Fruit fly (Drosophila melanogaster) whole organism, wandering third instar larva: ENCODE data around the gene CG8289.

Experiments used
- Abd-B ChIP-seq: fragments of >200 bp; optimal IDR thresholded peaks from 2 replicates; lab custom pipeline; 2017; ENCODE audit warnings: missing biosample characterization, missing genetic modification characterization
- CG9705 ChIP-seq: fragments of 200-800 bp; sonication (Bioruptor generic); optimal IDR thresholded peaks from 2 replicates; lab custom pipeline; 2018; ENCODE audit warnings: missing biosample characterization, mild to moderate bottlenecking, missing genetic modification characterization
- CrebA ChIP-seq: fragments of 200-800 bp; sonication (Bioruptor generic); optimal IDR thresholded peaks from 2 replicates; lab custom pipeline; 2016; ENCODE audit warnings: missing biosample characterization, mild to moderate bottlenecking, missing genetic modification characterization, borderline replicate concordance
- Dfd ChIP-seq: fragments of >200 bp; optimal IDR thresholded peaks from 2 replicates; lab custom pipeline; 2017; ENCODE audit warnings: missing biosample characterization, missing genetic modification characterization
- Dif ChIP-seq: fragments of 200-275, 200-300 bp; sonication (Bioruptor generic); optimal IDR thresholded peaks from 2 replicates; lab custom pipeline; 2018; ENCODE audit warnings: missing biosample characterization, missing genetic modification characterization; ENCODE audit not compliant: partially characterized antibody
- GATAd ChIP-seq: sonication (Bioruptor generic); optimal IDR thresholded peaks from 2 replicates; lab custom pipeline; 2016; ENCODE audit warnings: missing biosample characterization, missing genetic modification characterization
- HLH106 ChIP-seq: fragments of 200-800 bp; optimal IDR thresholded peaks from 3 replicates; lab custom pipeline; 2019; ENCODE audit warnings: missing biosample characterization, mild to moderate bottlenecking, missing genetic modification characterization, moderate library complexity
- Hnf4 ChIP-seq: fragments of 200-800 bp; sonication (Bioruptor generic); optimal IDR thresholded peaks from 2 replicates; lab custom pipeline; 2016; ENCODE audit warnings: missing biosample characterization, mild to moderate bottlenecking, missing genetic modification characterization
- Hr78 ChIP-seq: fragments of >200 bp; optimal IDR thresholded peaks from 2 replicates; lab custom pipeline; 2017; ENCODE audit warnings: missing biosample characterization, missing genetic modification characterization
- Hr83 ChIP-seq: fragments of 200-300 bp; sonication (Bioruptor generic); optimal IDR thresholded peaks from 2 replicates; lab custom pipeline; 2016; ENCODE audit warnings: missing biosample characterization, mild to moderate bottlenecking, missing genetic modification characterization, moderate library complexity; ENCODE audit not compliant: poor library complexity, severe bottlenecking
- Jra ChIP-seq: sonication (Bioruptor generic); optimal IDR thresholded peaks from 2 replicates; lab custom pipeline; 2016; ENCODE audit warnings: missing biosample characterization, missing genetic modification characterization
- Mio ChIP-seq: sonication (Bioruptor generic); optimal IDR thresholded peaks from 2 replicates; lab custom pipeline; 2016; ENCODE audit warnings: missing biosample characterization, missing genetic modification characterization
- Myc ChIP-seq: fragments of >200 bp; optimal IDR thresholded peaks from 2 replicates; lab custom pipeline; 2017
- OdsH ChIP-seq: fragments of 200-800 bp; sonication (Bioruptor generic); optimal IDR thresholded peaks from 2 replicates; lab custom pipeline; 2016; ENCODE audit warnings: missing biosample characterization, mild to moderate bottlenecking, missing genetic modification characterization
- Rel ChIP-seq, 2 experiments: fragments of 200-800 bp; sonication (Bioruptor generic) in 1 of 2; optimal IDR thresholded peaks; 2 replicates in 1 of 2; 3 replicates in 1 of 2; lab custom pipeline; 2016 to 2019; ENCODE audit warnings: mild to moderate bottlenecking in 2 of 2, missing biosample characterization in 2 of 2, missing genetic modification characterization in 2 of 2, moderate library complexity in 1 of 2
- Sp1 ChIP-seq: fragments of 200-800 bp; sonication (Bioruptor generic); optimal IDR thresholded peaks from 3 replicates; lab custom pipeline; 2019; ENCODE audit warnings: missing biosample characterization, mild to moderate bottlenecking, missing genetic modification characterization, moderate library complexity
- Vsx2 ChIP-seq: fragments of 200-300, 225-300 bp; sonication (Bioruptor generic); optimal IDR thresholded peaks from 2 replicates; lab custom pipeline; 2018; ENCODE audit warnings: missing biosample characterization, missing genetic modification characterization; ENCODE audit not compliant: partially characterized antibody
- br ChIP-seq: fragments of 200-800 bp; sonication (Bioruptor generic); optimal IDR thresholded peaks from 2 replicates; lab custom pipeline; 2016; ENCODE audit warnings: missing biosample characterization, missing genetic modification characterization
- brk ChIP-seq: fragments of 200-800 bp; sonication (Bioruptor generic); optimal IDR thresholded peaks from 2 replicates; lab custom pipeline; 2016; ENCODE audit warnings: missing biosample characterization, mild to moderate bottlenecking, missing genetic modification characterization
- dmrt93B ChIP-seq: fragments of 200-800 bp; sonication (Bioruptor generic); optimal IDR thresholded peaks from 2 replicates; lab custom pipeline; 2018; ENCODE audit warnings: missing biosample characterization, mild to moderate bottlenecking, missing genetic modification characterization
- ey ChIP-seq: fragments of 200-800 bp; sonication (Bioruptor generic); optimal IDR thresholded peaks from 2 replicates; lab custom pipeline; 2016; ENCODE audit warnings: missing biosample characterization, missing genetic modification characterization
- fru ChIP-seq: fragments of 200-800 bp; sonication (Bioruptor generic); optimal IDR thresholded peaks from 3 replicates; lab custom pipeline; 2016; ENCODE audit warnings: missing biosample characterization, mild to moderate bottlenecking, missing genetic modification characterization
- h ChIP-seq: fragments of 200-800 bp; sonication (Bioruptor generic); optimal IDR thresholded peaks from 3 replicates; lab custom pipeline; 2016; ENCODE audit warnings: missing biosample characterization, mild to moderate bottlenecking, missing genetic modification characterization
- jim ChIP-seq: fragments of 175-275, 200-325 bp; sonication (Bioruptor generic); optimal IDR thresholded peaks from 2 replicates; lab custom pipeline; 2016; ENCODE audit warnings: missing biosample characterization, mild to moderate bottlenecking, missing genetic modification characterization
- lola ChIP-seq: fragments of >200 bp; optimal IDR thresholded peaks from 2 replicates; lab custom pipeline; 2017; ENCODE audit warnings: missing biosample characterization, missing genetic modification characterization
- pan ChIP-seq: fragments of >200 bp; optimal IDR thresholded peaks from 2 replicates; lab custom pipeline; 2017
- psq ChIP-seq: fragments of 200-800 bp; sonication (Bioruptor generic); optimal IDR thresholded peaks from 3 replicates; lab custom pipeline; 2017; ENCODE audit warnings: missing biosample characterization, mild to moderate bottlenecking, missing genetic modification characterization, moderate library complexity
- rgr ChIP-seq: fragments of 200-800 bp; sonication (Bioruptor generic); optimal IDR thresholded peaks from 3 replicates; lab custom pipeline; 2016; ENCODE audit warnings: missing biosample characterization, mild to moderate bottlenecking, missing genetic modification characterization
- sage ChIP-seq: fragments of 200-800 bp; sonication (Bioruptor generic); optimal IDR thresholded peaks from 2 replicates; lab custom pipeline; 2016; ENCODE audit warnings: missing biosample characterization, mild to moderate bottlenecking, missing genetic modification characterization
- sv ChIP-seq: fragments of 200-800 bp; sonication (Bioruptor generic); optimal IDR thresholded peaks from 3 replicates; lab custom pipeline; 2016; ENCODE audit warnings: missing biosample characterization, missing genetic modification characterization
- tai ChIP-seq: sonication (Bioruptor generic); optimal IDR thresholded peaks from 2 replicates; lab custom pipeline; 2016; ENCODE audit warnings: missing biosample characterization, missing genetic modification characterization
- usp ChIP-seq: fragments of >200 bp; optimal IDR thresholded peaks from 2 replicates; lab custom pipeline; 2017; ENCODE audit warnings: missing biosample characterization, missing genetic modification characterization
- woc ChIP-seq: sonication (Bioruptor generic); optimal IDR thresholded peaks from 2 replicates; lab custom pipeline; 2016; ENCODE audit warnings: missing biosample characterization, mild to moderate bottlenecking, missing genetic modification characterization

Gene CG8289

DNA sequence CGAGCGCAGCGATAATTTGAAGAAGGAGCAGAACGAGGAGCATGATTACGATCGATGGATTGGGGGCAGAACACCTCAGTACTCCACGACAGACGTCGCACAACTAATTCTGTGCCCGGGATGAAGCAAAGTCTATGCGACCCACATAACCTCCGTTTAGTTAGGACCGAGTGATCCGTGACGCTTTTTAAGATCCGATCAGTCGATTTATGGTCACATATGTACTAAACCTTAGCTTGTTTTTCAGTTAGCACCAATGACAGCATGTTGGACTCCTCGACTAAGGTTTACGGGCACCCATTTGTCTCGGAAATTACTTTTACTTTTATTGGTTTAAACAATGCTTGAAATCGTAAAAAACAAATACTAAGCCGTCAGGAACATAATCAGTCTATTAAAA lies 35.9 kb upstream of the CG8289 start, which contains the start of gene CG12990:
Gene CG12990 (minus strand): TSS at position 101 of the 400 bp plus-strand sequence.
- TF ChIP-seq sage (GFP tag; lab: Kevin White, UChicago) (no peak), CrebA (GFP tag; lab: Kevin White, UChicago) (no peak), Jra (GFP tag; lab: Kevin White, UChicago) (no peak), brk (GFP tag; lab: Kevin White, UChicago) (no peak), ey (GFP tag; lab: Kevin White, UChicago) (no peak), fru (GFP tag; lab: Kevin White, UChicago) (no peak), sv (GFP tag; lab: Kevin White, UChicago) (no peak), jim (GFP tag; lab: Kevin White, UChicago) (no peak), Dfd (GFP tag; lab: Kevin White, UChicago) (no peak), OdsH (no peak), Vsx2 (GFP tag; lab: Kevin White, UChicago) (no peak), Abd-B (no peak), Rel (GFP tag; optimal IDR thresholded peaks at IDR 0.05; lab: Kevin White, UChicago) (no peak), Rel (tag; optimal IDR thresholded peaks at IDR 0.05; lab: Kevin White, UChicago) (no peak), lola (GFP tag; lab: Kevin White, UChicago) (no peak), pan (no peak), h (GFP tag; lab: Kevin White, UChicago) (no peak), rgr (GFP tag; lab: Kevin White, UChicago) (no peak)

- TF ChIP-seq Myc (no peak), Sp1 (GFP tag; lab: Kevin White, UChicago) (no peak), tai (GFP tag; lab: Kevin White, UChicago) (no peak), Abd-B (no peak), usp (GFP tag; lab: Kevin White, UChicago) (no peak), Dif (no peak), br (GFP tag; lab: Kevin White, UChicago) (no peak), brk (GFP tag; lab: Kevin White, UChicago) (no peak), h (GFP tag; lab: Kevin White, UChicago) (no peak), GATAd (GFP tag; lab: Kevin White, UChicago) (no peak), Mio (GFP tag; lab: Kevin White, UChicago) (no peak)
Observed at dm6 chrX:17659119-17659452, 23.2 kb upstream of the CG8289 start.

dm6 chrX:17658207-17659118 lies 22.6 kb upstream of the CG8289 start:
- TF ChIP-seq woc (GFP tag; lab: Kevin White, UChicago) (no peak), tai (GFP tag; lab: Kevin White, UChicago) (no peak), rgr (GFP tag; lab: Kevin White, UChicago) (no peak), sage (GFP tag; lab: Kevin White, UChicago) (no peak), Rel (GFP tag; optimal IDR thresholded peaks at IDR 0.05; lab: Kevin White, UChicago) (no peak), Rel (tag; optimal IDR thresholded peaks at IDR 0.05; lab: Kevin White, UChicago) (no peak), Hr83 (no peak), CG9705 (GFP tag; lab: Kevin White, UChicago) (no peak), GATAd (GFP tag; lab: Kevin White, UChicago) (no peak), dmrt93B (GFP tag; lab: Kevin White, UChicago) (no peak), Hr78 (GFP tag; lab: Kevin White, UChicago) (no peak), br (GFP tag; lab: Kevin White, UChicago) (no peak), Sp1 (GFP tag; lab: Kevin White, UChicago) (no peak), fru (GFP tag; lab: Kevin White, UChicago) (no peak), HLH106 (tag; lab: Kevin White, UChicago) (no peak), psq (GFP tag; lab: Kevin White, UChicago) (no peak), Mio (GFP tag; lab: Kevin White, UChicago) (no peak), brk (GFP tag; lab: Kevin White, UChicago) (no peak), lola (GFP tag; lab: Kevin White, UChicago) (no peak)

- TF ChIP-seq Hnf4 (GFP tag; lab: Kevin White, UChicago) = no peak
- TF ChIP-seq psq (GFP tag; lab: Kevin White, UChicago) = peak; percentile 1
- TF ChIP-seq, all 38 proteins: peak for 1
Observed at dm6 chrX:17657716-17658115, 21.9 kb upstream of the CG8289 start.
